Worm (Caenorhabditis elegans) whole organism, young adult: ENCODE results near the gene vps-16.

Source experiments
- B0035.1 ChIP-seq: sonication (generic microtip); optimal IDR thresholded peaks from 2 replicates; lab custom pipeline; 2016; ENCODE audit warnings: missing genetic modification characterization, mild to moderate bottlenecking, missing compliant biosample characterization, missing genotype, missing genetic modification reagents
- F23B12.7 ChIP-seq: sonication (generic microtip); optimal IDR thresholded peaks from 2 replicates; lab custom pipeline; 2017; ENCODE audit warnings: missing genetic modification characterization, mild to moderate bottlenecking, missing compliant biosample characterization, antibody characterized with exemption, moderate library complexity; ENCODE audit not compliant: insufficient read depth
- F49E8.2 ChIP-seq: sonication (generic microtip); optimal IDR thresholded peaks from 3 replicates; lab custom pipeline; 2017; ENCODE audit warnings: missing genetic modification characterization, mild to moderate bottlenecking, missing compliant biosample characterization, antibody characterized with exemption, moderate library complexity; ENCODE audit not compliant: insufficient read depth
- F52B5.7 ChIP-seq: sonication (generic microtip); optimal IDR thresholded peaks from 2 replicates; lab custom pipeline; 2016; ENCODE audit warnings: mild to moderate bottlenecking, missing genetic modification characterization, missing compliant biosample characterization
- Y95B8A.8 ChIP-seq: fragments of 200-800 bp; sonication (Bioruptor generic); IDR thresholded peaks from 2 replicates; pipeline ENCODE4 v1.3.6; 2022; ENCODE audit warnings: missing genetic modification reagents, missing genetic modification characterization, missing compliant biosample characterization
- ama-1 ChIP-seq, 3 experiments: fragments of 150-350 bp in 1 of 3; sonication (generic microtip) in 2 of 3; optimal IDR thresholded peaks; 2 replicates each; lab custom pipeline; 2014 to 2018; ENCODE audit warnings: missing biosample characterization in 2 of 3, missing genetic modification characterization in 2 of 3, missing genetic modification reagents in 2 of 3
- aptf-2 ChIP-seq: fragments of 200-800 bp; sonication (Bioruptor generic); conservative IDR thresholded peaks from 2 replicates; pipeline ENCODE4 v1.3.6; 2022; ENCODE audit warnings: missing genetic modification reagents, missing genetic modification characterization, missing compliant biosample characterization
- ceh-40 ChIP-seq: fragments of 200-800 bp; sonication (Bioruptor generic); IDR thresholded peaks from 2 replicates; pipeline ENCODE4 v1.3.6; 2022; ENCODE audit warnings: missing genetic modification characterization, missing compliant biosample characterization
- dox-1 ChIP-seq: fragments of 200-800 bp; sonication (Bioruptor generic); IDR thresholded peaks from 2 replicates; pipeline ENCODE4 v1.3.6; 2022; ENCODE audit warnings: missing genetic modification reagents, missing genetic modification characterization, missing compliant biosample characterization
- egl-18 ChIP-seq: fragments of 200-800 bp; sonication (Bioruptor generic); IDR thresholded peaks from 2 replicates; pipeline ENCODE4 v1.3.6; 2022; ENCODE audit warnings: missing genetic modification reagents, missing genetic modification characterization, missing compliant biosample characterization
- egl-44 ChIP-seq: fragments of 200-800 bp; sonication (Bioruptor generic); IDR thresholded peaks from 2 replicates; pipeline ENCODE4 v1.3.6; 2022; ENCODE audit warnings: missing genetic modification reagents, missing genetic modification characterization, missing compliant biosample characterization
- egrh-3 ChIP-seq: fragments of 200-800 bp; sonication (Bioruptor generic); IDR thresholded peaks from 2 replicates; pipeline ENCODE4 v1.3.6; 2022; ENCODE audit warnings: missing genetic modification reagents, missing genetic modification characterization, missing compliant biosample characterization
- ets-4 ChIP-seq: fragments of 200-800 bp; sonication (Bioruptor generic); optimal IDR thresholded peaks from 2 replicates; lab custom pipeline; 2018; ENCODE audit warnings: mild to moderate bottlenecking, missing genetic modification characterization, missing compliant biosample characterization
- hlh-12 ChIP-seq: sonication (generic microtip); optimal IDR thresholded peaks from 2 replicates; lab custom pipeline; 2016; ENCODE audit warnings: missing genetic modification characterization, missing compliant biosample characterization
- hmg-1.2 ChIP-seq: fragments of 200-800 bp; sonication (Bioruptor generic); IDR thresholded peaks from 2 replicates; pipeline ENCODE4 v1.3.6; 2022; ENCODE audit warnings: missing genetic modification reagents, missing genetic modification characterization, missing compliant biosample characterization
- lin-26 ChIP-seq: fragments of 200-800 bp; sonication (Bioruptor generic); IDR thresholded peaks from 2 replicates; pipeline ENCODE4 v1.3.6; 2022; ENCODE audit warnings: missing genetic modification reagents, missing genetic modification characterization, missing compliant biosample characterization
- lin-35 ChIP-seq, 3 experiments: fragments of 150-350 bp in 2 of 3; sonication (generic microtip) in 1 of 3; optimal IDR thresholded peaks; 2 replicates each; lab custom pipeline; 2014 to 2018; ENCODE audit warnings: missing biosample characterization in 3 of 3, missing genetic modification characterization in 3 of 3, missing genetic modification reagents in 3 of 3
- madf-3 ChIP-seq: fragments of 200-800 bp; sonication (Bioruptor generic); IDR thresholded peaks from 2 replicates; pipeline ENCODE4 v1.3.6; 2022; ENCODE audit warnings: missing genetic modification reagents, missing genetic modification characterization, missing compliant biosample characterization
- mes-4 ChIP-seq: sonication (generic microtip); optimal IDR thresholded peaks from 2 replicates; lab custom pipeline; 2016; ENCODE audit warnings: missing genotype, missing genetic modification characterization, missing compliant biosample characterization
- nfya-1 ChIP-seq: sonication (generic microtip); optimal IDR thresholded peaks from 2 replicates; lab custom pipeline; 2017; ENCODE audit warnings: antibody characterized with exemption, missing compliant biosample characterization, missing genetic modification characterization, borderline replicate concordance; ENCODE audit not compliant: insufficient read depth
- nfya-2 ChIP-seq: fragments of 200-800 bp; sonication (Bioruptor generic); IDR thresholded peaks from 2 replicates; pipeline ENCODE4 v1.3.6; 2022; ENCODE audit warnings: missing genetic modification reagents, missing genetic modification characterization, missing compliant biosample characterization
- nhr-120 ChIP-seq: fragments of 200-800 bp; sonication (Bioruptor generic); IDR thresholded peaks from 2 replicates; pipeline ENCODE4 v1.3.6; 2022; ENCODE audit warnings: missing genetic modification characterization, missing compliant biosample characterization
- nhr-179 ChIP-seq: sonication (generic microtip); optimal IDR thresholded peaks from 2 replicates; lab custom pipeline; 2016; ENCODE audit warnings: mild to moderate bottlenecking, missing genetic modification characterization, missing compliant biosample characterization
- nhr-80 ChIP-seq: sonication (generic microtip); optimal IDR thresholded peaks from 2 replicates; lab custom pipeline; 2016; ENCODE audit warnings: missing genetic modification characterization, missing compliant biosample characterization
- nhr-90 ChIP-seq: sonication (generic microtip); optimal IDR thresholded peaks from 2 replicates; lab custom pipeline; 2016; ENCODE audit warnings: missing genotype, mild to moderate bottlenecking, missing genetic modification characterization, missing compliant biosample characterization
- pbrm-1 ChIP-seq: fragments of 200-800 bp; sonication (Bioruptor generic); IDR thresholded peaks from 2 replicates; pipeline ENCODE4 v1.3.6; 2022; ENCODE audit warnings: missing genetic modification reagents, missing genetic modification characterization, missing compliant biosample characterization
- pha-4 ChIP-seq: fragments of 150-350 bp; sonication (generic microtip); optimal IDR thresholded peaks from 2 replicates; lab custom pipeline; 2014; ENCODE audit warnings: missing biosample characterization, missing genetic modification reagents, missing genetic modification characterization
- repo-1 ChIP-seq: sonication (generic microtip); optimal IDR thresholded peaks from 2 replicates; lab custom pipeline; 2017; ENCODE audit warnings: mild to moderate bottlenecking, missing genetic modification characterization, missing compliant biosample characterization
- rpc-1 ChIP-seq, 2 experiments: fragments of 150-350 bp in 1 of 2; sonication (generic microtip) in 1 of 2; optimal IDR thresholded peaks; 2 replicates each; lab custom pipeline; 2014 to 2018; ENCODE audit warnings: missing biosample characterization in 1 of 2, missing genetic modification characterization in 1 of 2, missing genetic modification reagents in 1 of 2, missing genotype in 1 of 2
- snpc-1.1 ChIP-seq: sonication (generic microtip); optimal IDR thresholded peaks from 2 replicates; lab custom pipeline; 2017; ENCODE audit warnings: missing genetic modification characterization, mild to moderate bottlenecking, missing compliant biosample characterization, antibody characterized with exemption, moderate library complexity, missing genotype, missing genetic modification reagents; ENCODE audit not compliant: insufficient read depth
- snpc-3.4 ChIP-seq: sonication (generic microtip); optimal IDR thresholded peaks from 2 replicates; lab custom pipeline; 2017; ENCODE audit warnings: missing genetic modification characterization, mild to moderate bottlenecking, missing compliant biosample characterization, antibody characterized with exemption, moderate library complexity, missing genotype, missing genetic modification reagents
- sptf-2 ChIP-seq: fragments of 200-800 bp; sonication (Bioruptor generic); optimal IDR thresholded peaks from 2 replicates; lab custom pipeline; 2018; ENCODE audit warnings: mild to moderate bottlenecking, missing genetic modification characterization, missing compliant biosample characterization
- unc-130 ChIP-seq: sonication (generic microtip); optimal IDR thresholded peaks from 2 replicates; lab custom pipeline; 2016; ENCODE audit warnings: missing genetic modification reagents, missing genetic modification characterization, missing compliant biosample characterization
- unc-62 ChIP-seq: fragments of 150-350 bp; optimal IDR thresholded peaks from 2 replicates; lab custom pipeline; 2014; ENCODE audit warnings: missing biosample characterization, missing genetic modification reagents, missing genetic modification characterization
- zim-3 ChIP-seq: sonication (generic microtip); optimal IDR thresholded peaks from 2 replicates; lab custom pipeline; 2017; ENCODE audit warnings: mild to moderate bottlenecking, missing genetic modification characterization, moderate library complexity, missing compliant biosample characterization
- ztf-18 ChIP-seq: sonication (generic microtip); optimal IDR thresholded peaks from 2 replicates; lab custom pipeline; 2016; ENCODE audit warnings: missing genotype, mild to moderate bottlenecking, missing genetic modification characterization, missing compliant biosample characterization
- ztf-22 ChIP-seq: fragments of 200-800 bp; sonication (Bioruptor generic); optimal IDR thresholded peaks from 2 replicates; lab custom pipeline; 2018; ENCODE audit warnings: mild to moderate bottlenecking, missing genetic modification characterization, moderate library complexity, missing compliant biosample characterization

The vps-16 gene

DNA sequence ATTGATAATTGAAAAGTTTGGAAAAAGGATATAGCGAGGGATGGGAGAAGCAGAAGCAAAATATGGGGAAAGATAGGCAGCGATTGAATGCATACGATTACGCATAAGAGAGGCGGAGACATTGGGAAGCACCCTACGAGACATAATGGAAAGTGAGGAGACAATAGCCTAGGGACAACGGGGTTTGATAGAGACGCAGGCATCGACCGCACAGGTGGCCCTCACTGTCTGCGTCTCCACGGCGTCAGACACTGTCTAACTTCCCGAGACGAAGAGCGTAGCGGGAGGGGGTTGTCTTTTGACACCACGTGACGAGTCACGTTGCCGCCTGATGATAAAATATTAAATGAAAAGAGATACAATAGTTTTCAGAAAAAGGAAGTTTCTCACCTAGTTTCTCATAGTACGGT, 12.0 kb upstream of the vps-16 start (continued):
- TF ChIP-seq egrh-3 (GFP tag; lab: Robert Waterston, UW), result no peak
- TF ChIP-seq pha-4 (tag; lab: Kevin White, UChicago), result no peak
- TF ChIP-seq pbrm-1 (GFP tag; lab: Robert Waterston, UW), result peak; percentile 80
- peak; percentile 35; the same call in 1 of the 2 replicates for TF ChIP-seq Y95B8A.8 (GFP tag; lab: Robert Waterston, UW)
- no peak for TF ChIP-seq unc-62 (GFP tag; lab: Kevin White, UChicago)
- TF ChIP-seq unc-130 (GFP tag; lab: Kevin White, UChicago), result no peak
- TF ChIP-seq F23B12.7 (tag; lab: Kevin White, UChicago), result peak; percentile 0
- no peak for TF ChIP-seq snpc-1.1 (tag; lab: Kevin White, UChicago)
- no peak for TF ChIP-seq aptf-2 (GFP tag; lab: Robert Waterston, UW)
- no peak for TF ChIP-seq hlh-12 (tag; lab: Kevin White, UChicago)
- no peak for TF ChIP-seq nfya-2
- TF ChIP-seq B0035.1, result no peak
- no peak for TF ChIP-seq ceh-40 (GFP tag; lab: Robert Waterston, UW)
- TF ChIP-seq madf-3 (GFP tag; lab: Robert Waterston, UW), result 0 out of 2 replicates have a peak, but pooled peaks have one; percentile 55
- TF ChIP-seq lin-26 (GFP tag; lab: Robert Waterston, UW), result peak; percentile 66
- TF ChIP-seq egl-18 (GFP tag; lab: Robert Waterston, UW), result no peak
- no peak for TF ChIP-seq F49E8.2 (tag; lab: Kevin White, UChicago)
- TF ChIP-seq rpc-1 (optimal IDR thresholded peaks at IDR 0.05; lab: Kevin White, UChicago), result no peak
- TF ChIP-seq rpc-1 (tag; optimal IDR thresholded peaks at IDR 0.05; lab: Kevin White, UChicago), result no peak
- TF ChIP-seq ztf-22 (GFP tag; lab: Kevin White, UChicago), result peak; percentile 60
- TF ChIP-seq zim-3 (tag; lab: Kevin White, UChicago), result no peak
- no peak for TF ChIP-seq F52B5.7 (tag; lab: Kevin White, UChicago)
- TF ChIP-seq ztf-18 (tag; lab: Kevin White, UChicago), result peak; percentile 38
- peak; percentile 91 for TF ChIP-seq egl-44 (GFP tag; lab: Robert Waterston, UW)
- TF ChIP-seq ets-4 (GFP tag; lab: Kevin White, UChicago), result peak; percentile 74
- TF ChIP-seq mes-4 (tag; lab: Kevin White, UChicago), result no peak
- TF ChIP-seq nfya-1 (tag; lab: Kevin White, UChicago), result no peak
- no peak for TF ChIP-seq sptf-2 (GFP tag; lab: Kevin White, UChicago)
- no peak for TF ChIP-seq nhr-90 (tag; lab: Kevin White, UChicago)
- no peak for TF ChIP-seq nhr-179 (tag; lab: Kevin White, UChicago)

DNA sequence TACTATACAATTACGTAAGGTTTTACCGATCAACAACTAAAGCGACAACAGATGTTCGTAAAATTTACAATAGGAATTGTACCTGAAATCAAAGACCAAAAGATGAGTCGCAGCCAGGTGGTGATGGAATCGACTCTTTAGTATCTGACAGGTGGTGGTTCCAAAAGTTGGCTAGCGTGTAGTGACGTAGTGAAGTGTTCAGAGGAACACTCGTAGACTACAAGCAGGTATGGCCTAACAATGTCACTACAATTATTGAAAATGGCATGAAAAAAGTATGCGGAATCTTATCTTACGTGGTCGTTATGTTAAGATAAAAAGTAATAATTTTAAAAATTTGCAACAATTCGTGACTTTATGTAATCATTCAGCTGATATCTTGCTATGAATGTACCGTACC, 11.6 kb upstream of the vps-16 start:
- TF ChIP-seq ama-1 (optimal IDR thresholded peaks at IDR 0.05; lab: Kevin White, UChicago), result peak; percentile 43
- no peak for TF ChIP-seq ama-1 (GFP tag; optimal IDR thresholded peaks at IDR 0.05; lab: Kevin White, UChicago)
- TF ChIP-seq repo-1 (tag; lab: Kevin White, UChicago), result peak; percentile 25
- TF ChIP-seq lin-35 (GFP tag; optimal IDR thresholded peaks at IDR 0.05; lab: Kevin White, UChicago), result peak in 1 of 3 experiments; percentile 6
- TF ChIP-seq B0035.1, result no peak

DNA sequence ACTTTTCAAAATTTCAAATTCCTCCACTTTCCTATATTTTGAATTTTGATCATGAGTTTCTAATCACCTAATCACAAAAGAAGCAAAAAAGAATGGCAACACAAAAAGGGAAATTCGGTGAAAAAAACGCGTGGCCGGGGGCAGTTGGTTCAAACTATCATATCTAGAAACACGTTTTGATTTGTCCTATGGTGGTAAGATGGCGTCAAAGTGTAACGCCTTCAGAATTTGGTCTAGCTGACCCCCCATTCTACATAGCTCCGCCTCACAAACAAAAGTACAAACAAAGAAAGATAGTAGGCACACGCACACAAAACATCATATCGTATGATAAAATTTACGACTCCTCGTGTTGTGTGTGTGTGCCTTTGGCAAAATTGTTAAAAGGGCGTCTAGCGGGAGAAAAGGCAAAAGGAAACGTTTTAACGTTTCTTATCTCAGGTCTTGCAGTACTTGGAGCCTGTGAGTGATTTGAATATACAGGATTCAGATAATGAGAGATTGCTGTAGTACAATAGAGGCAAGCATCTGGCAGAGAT, 11.0 kb upstream of the vps-16 start:
- TF ChIP-seq nhr-90 (tag; lab: Kevin White, UChicago), result no peak
- peak; percentile 30; the same call in 1 of the 2 replicates for TF ChIP-seq hmg-1.2 (GFP tag; lab: Robert Waterston, UW)
- TF ChIP-seq nhr-80 (tag; lab: Kevin White, UChicago), result peak; percentile 72
- peak; percentile 15; the same call in 1 of the 2 replicates for TF ChIP-seq dox-1 (GFP tag; lab: Robert Waterston, UW)
- TF ChIP-seq snpc-3.4 (tag; lab: Kevin White, UChicago), result no peak
- peak; percentile 46; the same call in 1 of the 2 replicates for TF ChIP-seq lin-26 (GFP tag; lab: Robert Waterston, UW)
- TF ChIP-seq nhr-120 (GFP tag; lab: Robert Waterston, UW), result no peak
- TF ChIP-seq, all 124 proteins: peak for 4
